Fruit fly (Drosophila melanogaster): ENCODE results near the gene Ubc84D.

Ubc84D gene

dm6 chr3R:7490884-7491283 lies 28.4 kb downstream of the Ubc84D start (continued):
- peak; percentile 8 for TF ChIP-seq CG4328 (GFP tag; optimal IDR thresholded peaks at IDR 0.05)
- TF ChIP-seq cato (GFP tag; optimal IDR thresholded peaks at IDR 0.05; ENCODE audit: borderline replicate concordance) = peak; percentile 29
- no peak for TF ChIP-seq CG17568 (GFP tag; optimal IDR thresholded peaks at IDR 0.05)
- no peak for TF ChIP-seq Lhr (GFP tag; optimal IDR thresholded peaks at IDR 0.05)
- TF ChIP-seq Rfx (GFP tag; IDR thresholded peaks at IDR 0.05) = peak; percentile 17; the same call in 1 of the 2 replicates
- no peak for TF ChIP-seq dimm (GFP tag; IDR thresholded peaks at IDR 0.05)
- no peak for TF ChIP-seq gfzf (GFP tag; optimal IDR thresholded peaks at IDR 0.05)
- TF ChIP-seq yki (optimal IDR thresholded peaks at IDR 0.05) = no peak
- TF ChIP-seq bowl (GFP tag; IDR thresholded peaks at IDR 0.05) = no peak
- peak; percentile 69 for TF ChIP-seq CG15269 (tag; optimal IDR thresholded peaks at IDR 0.05)
- TF ChIP-seq CG4820 (GFP tag; optimal IDR thresholded peaks at IDR 0.05) = peak; percentile 62
- TF ChIP-seq CG4854 (GFP tag; optimal IDR thresholded peaks at IDR 0.05) = no peak
- no peak for TF ChIP-seq NK7.1 (GFP tag; optimal IDR thresholded peaks at IDR 0.05)
- no peak for TF ChIP-seq CG4730 (GFP tag; IDR thresholded peaks at IDR 0.05)
- peak; percentile 81 for TF ChIP-seq CG2678 (tag; optimal IDR thresholded peaks at IDR 0.05)
- no peak for TF ChIP-seq crc (GFP tag; optimal IDR thresholded peaks at IDR 0.05)
- TF ChIP-seq CG15011 (GFP tag; optimal IDR thresholded peaks at IDR 0.05) = peak; percentile 1
- peak; percentile 50 for TF ChIP-seq bcd (GFP tag; optimal IDR thresholded peaks at IDR 0.05)
- peak; percentile 89 for TF ChIP-seq CG31441 (GFP tag; IDR thresholded peaks at IDR 0.05)
- TF ChIP-seq tgo (GFP tag; IDR thresholded peaks at IDR 0.05) = no peak; the same call in 1 of the 3 replicates
- TF ChIP-seq CG9437 (GFP tag; optimal IDR thresholded peaks at IDR 0.05) = peak; percentile 73
- no peak for TF ChIP-seq ac (GFP tag; optimal IDR thresholded peaks at IDR 0.05)
- TF ChIP-seq HLH4C (GFP tag; IDR thresholded peaks at IDR 0.05; ENCODE audit: partially characterized antibody) = no peak
- no peak for TF ChIP-seq CG31365 (tag; optimal IDR thresholded peaks at IDR 0.05)
- TF ChIP-seq tna (GFP tag; IDR thresholded peaks at IDR 0.05; ENCODE audit: partially characterized antibody) = no peak
- no peak for TF ChIP-seq NC2β (GFP tag; optimal IDR thresholded peaks at IDR 0.05)
- no peak for TF ChIP-seq CG6175 (GFP tag; IDR thresholded peaks at IDR 0.05)
- TF ChIP-seq bigmax (GFP tag; optimal IDR thresholded peaks at IDR 0.05) = no peak
- TF ChIP-seq CG13775 (GFP tag; optimal IDR thresholded peaks at IDR 0.05) = peak; percentile 53
- TF ChIP-seq unpg (GFP tag; optimal IDR thresholded peaks at IDR 0.05) = peak; percentile 65
- no peak for TF ChIP-seq kni (GFP tag; optimal IDR thresholded peaks at IDR 0.05)
- no peak for TF ChIP-seq en (GFP tag; optimal IDR thresholded peaks at IDR 0.05)
- no peak for TF ChIP-seq ro (GFP tag; IDR thresholded peaks at IDR 0.05)
- TF ChIP-seq Nf-YC (tag; optimal IDR thresholded peaks at IDR 0.05) = no peak
- TF ChIP-seq Adf1 (GFP tag; IDR thresholded peaks at IDR 0.05) = no peak
- no peak for TF ChIP-seq CG17186 (GFP tag; optimal IDR thresholded peaks at IDR 0.05)
- peak; percentile 4 for TF ChIP-seq Hmx (GFP tag; optimal IDR thresholded peaks at IDR 0.05)
- TF ChIP-seq tx (GFP tag; optimal IDR thresholded peaks at IDR 0.05) = no peak
- no peak for TF ChIP-seq CG34224 (GFP tag; IDR thresholded peaks at IDR 0.05; ENCODE audit: partially characterized antibody)
- TF ChIP-seq vnd (GFP tag; IDR thresholded peaks at IDR 0.05; ENCODE audit: partially characterized antibody) = no peak
- no peak for TF ChIP-seq CG1792 (GFP tag; optimal IDR thresholded peaks at IDR 0.05)
- TF ChIP-seq CG7271 (tag; optimal IDR thresholded peaks at IDR 0.05) = no peak
- TF ChIP-seq seq (GFP tag; IDR thresholded peaks at IDR 0.05) = no peak
- TF ChIP-seq CG12155 (GFP tag; optimal IDR thresholded peaks at IDR 0.05) = peak; percentile 26
- TF ChIP-seq CG5245 (GFP tag; optimal IDR thresholded peaks at IDR 0.05) = peak; percentile 20
- no peak for TF ChIP-seq CG2116 (GFP tag; optimal IDR thresholded peaks at IDR 0.05)
- no peak for TF ChIP-seq ham (GFP tag; IDR thresholded peaks at IDR 0.05)
- peak; percentile 44 for TF ChIP-seq row (GFP tag; IDR thresholded peaks at IDR 0.05)
- TF ChIP-seq Neu2 (GFP tag; optimal IDR thresholded peaks at IDR 0.05; ENCODE audit: borderline replicate concordance) = no peak
- TF ChIP-seq zen (tag; optimal IDR thresholded peaks at IDR 0.05) = no peak
- no peak for TF ChIP-seq CG3838 (GFP tag; optimal IDR thresholded peaks at IDR 0.05)
- TF ChIP-seq bbx (GFP tag; IDR thresholded peaks at IDR 0.05; ENCODE audit: partially characterized antibody) = no peak
